Fruit fly (Drosophila melanogaster) whole organism, wandering third instar larva: ENCODE data around the gene CG12516.

Experiments
- Abd-B ChIP-seq: fragments of >200 bp; optimal IDR thresholded peaks from 2 replicates; lab custom pipeline; 2017; ENCODE audit warnings: missing biosample characterization, missing genetic modification characterization
- CG32264 ChIP-seq: fragments of 200-800 bp; sonication (Bioruptor generic); optimal IDR thresholded peaks from 2 replicates; lab custom pipeline; 2016; ENCODE audit warnings: missing biosample characterization, missing genetic modification characterization
- CG9705 ChIP-seq: fragments of 200-800 bp; sonication (Bioruptor generic); optimal IDR thresholded peaks from 2 replicates; lab custom pipeline; 2018; ENCODE audit warnings: missing biosample characterization, mild to moderate bottlenecking, missing genetic modification characterization
- CrebA ChIP-seq: fragments of 200-800 bp; sonication (Bioruptor generic); optimal IDR thresholded peaks from 2 replicates; lab custom pipeline; 2016; ENCODE audit warnings: missing biosample characterization, mild to moderate bottlenecking, missing genetic modification characterization, borderline replicate concordance
- Dfd ChIP-seq: fragments of >200 bp; optimal IDR thresholded peaks from 2 replicates; lab custom pipeline; 2017; ENCODE audit warnings: missing biosample characterization, missing genetic modification characterization
- Dif ChIP-seq: fragments of 200-275, 200-300 bp; sonication (Bioruptor generic); optimal IDR thresholded peaks from 2 replicates; lab custom pipeline; 2018; ENCODE audit warnings: missing biosample characterization, missing genetic modification characterization; ENCODE audit not compliant: partially characterized antibody
- GATAd ChIP-seq: sonication (Bioruptor generic); optimal IDR thresholded peaks from 2 replicates; lab custom pipeline; 2016; ENCODE audit warnings: missing biosample characterization, missing genetic modification characterization
- HLH106 ChIP-seq: fragments of 200-800 bp; optimal IDR thresholded peaks from 3 replicates; lab custom pipeline; 2019; ENCODE audit warnings: missing biosample characterization, mild to moderate bottlenecking, missing genetic modification characterization, moderate library complexity
- Hnf4 ChIP-seq: fragments of 200-800 bp; sonication (Bioruptor generic); optimal IDR thresholded peaks from 2 replicates; lab custom pipeline; 2016; ENCODE audit warnings: missing biosample characterization, mild to moderate bottlenecking, missing genetic modification characterization
- Hr78 ChIP-seq: fragments of >200 bp; optimal IDR thresholded peaks from 2 replicates; lab custom pipeline; 2017; ENCODE audit warnings: missing biosample characterization, missing genetic modification characterization
- Hr83 ChIP-seq: fragments of 200-300 bp; sonication (Bioruptor generic); optimal IDR thresholded peaks from 2 replicates; lab custom pipeline; 2016; ENCODE audit warnings: missing biosample characterization, mild to moderate bottlenecking, missing genetic modification characterization, moderate library complexity; ENCODE audit not compliant: poor library complexity, severe bottlenecking
- Jra ChIP-seq: sonication (Bioruptor generic); optimal IDR thresholded peaks from 2 replicates; lab custom pipeline; 2016; ENCODE audit warnings: missing biosample characterization, missing genetic modification characterization
- Mio ChIP-seq: sonication (Bioruptor generic); optimal IDR thresholded peaks from 2 replicates; lab custom pipeline; 2016; ENCODE audit warnings: missing biosample characterization, missing genetic modification characterization
- Myc ChIP-seq: fragments of >200 bp; optimal IDR thresholded peaks from 2 replicates; lab custom pipeline; 2017
- N ChIP-seq: fragments of >200 bp; optimal IDR thresholded peaks from 2 replicates; lab custom pipeline; 2018; ENCODE audit warnings: missing biosample characterization, missing external identifiers, missing genetic modification characterization
- OdsH ChIP-seq: fragments of 200-800 bp; sonication (Bioruptor generic); optimal IDR thresholded peaks from 2 replicates; lab custom pipeline; 2016; ENCODE audit warnings: missing biosample characterization, mild to moderate bottlenecking, missing genetic modification characterization
- Rel ChIP-seq, 2 experiments: fragments of 200-800 bp; sonication (Bioruptor generic) in 1 of 2; optimal IDR thresholded peaks; 2 replicates in 1 of 2; 3 replicates in 1 of 2; lab custom pipeline; 2016 to 2019; ENCODE audit warnings: mild to moderate bottlenecking in 2 of 2, missing biosample characterization in 2 of 2, missing genetic modification characterization in 2 of 2, moderate library complexity in 1 of 2
- Sp1 ChIP-seq: fragments of 200-800 bp; sonication (Bioruptor generic); optimal IDR thresholded peaks from 3 replicates; lab custom pipeline; 2019; ENCODE audit warnings: missing biosample characterization, mild to moderate bottlenecking, missing genetic modification characterization, moderate library complexity
- Vsx2 ChIP-seq: fragments of 200-300, 225-300 bp; sonication (Bioruptor generic); optimal IDR thresholded peaks from 2 replicates; lab custom pipeline; 2018; ENCODE audit warnings: missing biosample characterization, missing genetic modification characterization; ENCODE audit not compliant: partially characterized antibody
- br ChIP-seq: fragments of 200-800 bp; sonication (Bioruptor generic); optimal IDR thresholded peaks from 2 replicates; lab custom pipeline; 2016; ENCODE audit warnings: missing biosample characterization, missing genetic modification characterization
- dl ChIP-seq, 2 experiments: fragments of 175-275, 200-275 bp in 1 of 2; fragments of 200-275 bp in 1 of 2; sonication (Bioruptor generic); optimal IDR thresholded peaks; lab custom pipeline; 2018; ENCODE audit warnings: mild to moderate bottlenecking in 2 of 2, missing biosample characterization in 2 of 2, missing genetic modification characterization in 2 of 2, moderate library complexity in 2 of 2; ENCODE audit not compliant: partially characterized antibody in 2 of 2, insufficient read depth in 1 of 2
- dmrt93B ChIP-seq: fragments of 200-800 bp; sonication (Bioruptor generic); optimal IDR thresholded peaks from 2 replicates; lab custom pipeline; 2018; ENCODE audit warnings: missing biosample characterization, mild to moderate bottlenecking, missing genetic modification characterization
- ey ChIP-seq: fragments of 200-800 bp; sonication (Bioruptor generic); optimal IDR thresholded peaks from 2 replicates; lab custom pipeline; 2016; ENCODE audit warnings: missing biosample characterization, missing genetic modification characterization
- foxo ChIP-seq, 2 experiments: fragments of 200-800 bp; sonication (Bioruptor generic); optimal IDR thresholded peaks; 2 replicates in 1 of 2; 3 replicates in 1 of 2; lab custom pipeline; 2016 to 2017; ENCODE audit warnings: missing biosample characterization in 2 of 2, missing genetic modification characterization in 2 of 2
- fru ChIP-seq: fragments of 200-800 bp; sonication (Bioruptor generic); optimal IDR thresholded peaks from 3 replicates; lab custom pipeline; 2016; ENCODE audit warnings: missing biosample characterization, mild to moderate bottlenecking, missing genetic modification characterization
- h ChIP-seq: fragments of 200-800 bp; sonication (Bioruptor generic); optimal IDR thresholded peaks from 3 replicates; lab custom pipeline; 2016; ENCODE audit warnings: missing biosample characterization, mild to moderate bottlenecking, missing genetic modification characterization
- jim ChIP-seq: fragments of 175-275, 200-325 bp; sonication (Bioruptor generic); optimal IDR thresholded peaks from 2 replicates; lab custom pipeline; 2016; ENCODE audit warnings: missing biosample characterization, mild to moderate bottlenecking, missing genetic modification characterization
- lola ChIP-seq: fragments of >200 bp; optimal IDR thresholded peaks from 2 replicates; lab custom pipeline; 2017; ENCODE audit warnings: missing biosample characterization, missing genetic modification characterization
- psq ChIP-seq: fragments of 200-800 bp; sonication (Bioruptor generic); optimal IDR thresholded peaks from 3 replicates; lab custom pipeline; 2017; ENCODE audit warnings: missing biosample characterization, mild to moderate bottlenecking, missing genetic modification characterization, moderate library complexity
- rgr ChIP-seq: fragments of 200-800 bp; sonication (Bioruptor generic); optimal IDR thresholded peaks from 3 replicates; lab custom pipeline; 2016; ENCODE audit warnings: missing biosample characterization, mild to moderate bottlenecking, missing genetic modification characterization
- sage ChIP-seq: fragments of 200-800 bp; sonication (Bioruptor generic); optimal IDR thresholded peaks from 2 replicates; lab custom pipeline; 2016; ENCODE audit warnings: missing biosample characterization, mild to moderate bottlenecking, missing genetic modification characterization
- sv ChIP-seq: fragments of 200-800 bp; sonication (Bioruptor generic); optimal IDR thresholded peaks from 3 replicates; lab custom pipeline; 2016; ENCODE audit warnings: missing biosample characterization, missing genetic modification characterization
- tai ChIP-seq: sonication (Bioruptor generic); optimal IDR thresholded peaks from 2 replicates; lab custom pipeline; 2016; ENCODE audit warnings: missing biosample characterization, missing genetic modification characterization
- usp ChIP-seq: fragments of >200 bp; optimal IDR thresholded peaks from 2 replicates; lab custom pipeline; 2017; ENCODE audit warnings: missing biosample characterization, missing genetic modification characterization
- woc ChIP-seq: sonication (Bioruptor generic); optimal IDR thresholded peaks from 2 replicates; lab custom pipeline; 2016; ENCODE audit warnings: missing biosample characterization, mild to moderate bottlenecking, missing genetic modification characterization

The CG12516 gene

dm6 chr3R:28330266-28331125, 26.1 kb upstream of the CG12516 start:
- TF ChIP-seq Mio (GFP tag; lab: Kevin White, UChicago), result no peak
- peak; percentile 25 to 50 for TF ChIP-seq dl (GFP tag; optimal IDR thresholded peaks at IDR 0.05; lab: Kevin White, UChicago; ENCODE audit: insufficient read depth in 1 of 2, partially characterized antibody in 2 of 2)
- peak; percentile 18 for TF ChIP-seq sage (GFP tag; lab: Kevin White, UChicago)
- TF ChIP-seq Hr78 (GFP tag; lab: Kevin White, UChicago), result no peak
- TF ChIP-seq OdsH (GFP tag; lab: Kevin White, UChicago), result no peak
- TF ChIP-seq GATAd, result peak; percentile 5
- TF ChIP-seq Myc (lab: Kevin White, UChicago), result peak; percentile 40
- TF ChIP-seq woc (GFP tag; lab: Kevin White, UChicago), result peak; percentile 2
- TF ChIP-seq dmrt93B (GFP tag; lab: Kevin White, UChicago), result no peak
- TF ChIP-seq CG9705 (GFP tag; lab: Kevin White, UChicago), result no peak
- no peak for TF ChIP-seq lola (GFP tag; lab: Kevin White, UChicago)
- TF ChIP-seq Jra, result no peak
- peak; percentile 25 for TF ChIP-seq rgr (GFP tag; lab: Kevin White, UChicago)
- TF ChIP-seq fru (GFP tag; lab: Kevin White, UChicago), result peak; percentile 12
- TF ChIP-seq Hnf4, result no peak
- TF ChIP-seq CG32264 (GFP tag; lab: Kevin White, UChicago), result no peak
- TF ChIP-seq Rel (GFP tag; optimal IDR thresholded peaks at IDR 0.05; lab: Kevin White, UChicago), result no peak
- no peak for TF ChIP-seq Rel (tag; optimal IDR thresholded peaks at IDR 0.05; lab: Kevin White, UChicago)
- TF ChIP-seq N (GFP tag; lab: Kevin White, UChicago), result no peak
- no peak for TF ChIP-seq usp (GFP tag; lab: Kevin White, UChicago)
- no peak for TF ChIP-seq Vsx2 (GFP tag; lab: Kevin White, UChicago)
- TF ChIP-seq Abd-B, result no peak
- TF ChIP-seq psq (GFP tag; lab: Kevin White, UChicago), result peak; percentile 76
- TF ChIP-seq HLH106 (tag; lab: Kevin White, UChicago), result peak; percentile 15
- peak; percentile 52 for TF ChIP-seq h (GFP tag; lab: Kevin White, UChicago)
- TF ChIP-seq jim (GFP tag; lab: Kevin White, UChicago), result no peak
- TF ChIP-seq foxo (GFP tag; optimal IDR thresholded peaks at IDR 0.05; lab: Kevin White, UChicago), result peak in 1 of 2 experiments; percentile 5
- TF ChIP-seq sv (GFP tag; lab: Kevin White, UChicago), result no peak
- TF ChIP-seq Dif (GFP tag; lab: Kevin White, UChicago), result peak; percentile 74
- TF ChIP-seq tai (GFP tag; lab: Kevin White, UChicago), result no peak
- TF ChIP-seq Dfd (GFP tag; lab: Kevin White, UChicago), result no peak

dm6 chr3R:28328780-28329546, 24.6 kb upstream of the CG12516 start:
- no peak for TF ChIP-seq sage (GFP tag; lab: Kevin White, UChicago)
- no peak for TF ChIP-seq br (GFP tag; lab: Kevin White, UChicago)
- TF ChIP-seq rgr (GFP tag; lab: Kevin White, UChicago), result peak; percentile 4
- peak; percentile 8 for TF ChIP-seq ey
- TF ChIP-seq Sp1 (GFP tag; lab: Kevin White, UChicago), result no peak
- TF ChIP-seq tai (GFP tag; lab: Kevin White, UChicago), result peak; percentile 12
- peak; percentile 7 for TF ChIP-seq fru (GFP tag; lab: Kevin White, UChicago)
- TF ChIP-seq Hr83 (GFP tag; lab: Kevin White, UChicago), result peak; percentile 32
- TF ChIP-seq CG9705 (GFP tag; lab: Kevin White, UChicago), result no peak
- TF ChIP-seq sv (GFP tag; lab: Kevin White, UChicago), result peak; percentile 54
- peak in 1 of 2 experiments; percentile 26 for TF ChIP-seq foxo (GFP tag; optimal IDR thresholded peaks at IDR 0.05; lab: Kevin White, UChicago)
- no peak for TF ChIP-seq GATAd
- no peak for TF ChIP-seq CrebA
